Fruit fly (Drosophila melanogaster): Measurements from ENCODE around the gene CG32221.

CG32221 gene

DNA sequence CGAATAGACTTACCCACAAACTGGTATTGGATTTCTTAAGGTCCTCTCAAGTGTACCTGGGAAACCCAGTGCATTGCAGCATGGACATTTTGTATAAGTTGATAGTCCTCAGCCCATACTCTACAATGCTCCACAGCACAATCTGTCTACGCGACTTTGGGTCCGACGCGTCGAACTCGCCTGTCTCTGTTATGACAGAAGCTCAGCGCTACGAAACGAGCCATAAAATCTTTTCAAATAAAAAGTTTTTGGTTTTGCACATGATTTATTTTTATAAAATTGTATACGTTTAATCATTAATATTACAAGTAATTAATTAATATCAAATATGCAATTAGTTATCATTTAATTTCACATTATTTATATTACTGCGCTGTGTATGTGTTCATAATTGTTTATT lies 32.8 kb downstream of the CG32221 start:
- TF ChIP-seq toe (GFP tag; optimal IDR thresholded peaks at IDR 0.05) (no peak), Mnt (GFP tag; optimal IDR thresholded peaks at IDR 0.05) (no peak), kay (GFP tag; ENCODE audit: borderline replicate concordance) (peak; percentile 33)

DNA sequence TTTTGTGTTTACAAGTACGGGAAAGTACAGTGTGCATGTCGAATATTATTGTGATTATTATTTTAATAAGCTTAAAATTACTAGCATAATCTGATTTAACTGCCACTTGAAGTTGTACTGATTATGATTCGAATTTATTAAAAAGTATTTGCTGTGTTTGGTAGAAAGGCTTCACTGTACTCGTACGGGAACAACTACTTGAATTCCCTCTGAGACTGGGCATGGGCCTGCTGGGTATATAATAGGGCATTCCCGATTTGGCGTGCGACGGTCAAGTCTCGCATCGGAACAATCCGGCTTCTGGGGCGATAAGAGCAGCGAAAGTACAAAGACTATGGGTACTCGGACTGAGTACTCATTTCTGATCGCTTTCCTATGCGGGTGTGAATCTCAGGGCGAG lies 35.2 kb downstream of the CG32221 start:
- TF ChIP-seq CG14711 (tag; optimal IDR thresholded peaks at IDR 0.05) (peak; percentile 15), CG5204 (GFP tag; optimal IDR thresholded peaks at IDR 0.05) (no peak), kay (GFP tag; ENCODE audit: borderline replicate concordance) (peak; percentile 38), bab1 (GFP tag; optimal IDR thresholded peaks at IDR 0.05) (peak; percentile 60), CG7101 (tag; optimal IDR thresholded peaks at IDR 0.05) (peak; percentile 23), Mnt (GFP tag; optimal IDR thresholded peaks at IDR 0.05) (peak; percentile 16), cnc (optimal IDR thresholded peaks at IDR 0.05) (no peak)

DNA sequence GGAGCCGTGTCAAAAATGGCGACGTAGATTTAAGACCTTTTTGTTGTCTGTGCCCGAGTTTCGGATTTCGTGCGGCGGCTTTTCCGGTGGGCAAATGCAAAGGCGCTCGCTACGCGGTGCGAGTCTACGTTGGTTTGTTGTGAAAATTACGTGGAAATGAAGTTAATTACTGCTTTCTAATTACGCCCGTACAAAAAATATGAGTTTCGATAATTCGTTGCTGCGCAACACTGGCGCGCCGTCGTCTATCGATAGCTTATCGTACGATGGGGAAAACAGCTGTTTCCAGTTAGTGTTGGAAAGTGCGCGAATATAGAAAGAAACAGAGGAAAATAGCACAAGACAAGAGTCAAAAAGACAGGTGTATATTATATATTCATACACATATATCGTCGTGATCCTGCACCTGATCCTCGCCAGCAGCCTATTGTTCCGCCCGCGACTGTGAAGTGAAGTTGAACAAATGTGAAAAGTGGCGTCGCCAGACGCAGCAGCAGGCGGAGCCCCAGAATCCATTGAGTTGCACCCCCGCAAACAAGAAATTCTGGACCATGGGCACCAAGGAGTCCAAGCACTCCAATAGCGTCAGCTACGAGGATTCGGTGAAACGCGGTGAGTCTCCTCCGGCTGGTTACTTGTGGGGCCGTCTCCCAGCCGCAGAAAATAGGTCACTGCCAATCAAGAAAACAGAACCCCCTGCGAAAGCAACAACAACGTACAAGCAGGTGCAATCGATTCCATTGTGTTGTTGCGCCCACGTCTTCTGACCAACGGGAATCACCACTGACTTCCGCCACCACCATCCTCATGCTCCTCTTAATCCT lies 36.6 kb downstream of the CG32221 start, which contains the start of the genes Rab8 and Usp32:
TSS of gene Rab8 (minus strand) at position 236 of the 824 bp plus-strand sequence.
TSS of gene Usp32 (plus strand) at position 297 of the 824 bp plus-strand sequence.
- peak; percentile 80 for TF ChIP-seq ovo (GFP tag; optimal IDR thresholded peaks at IDR 0.05)
- peak; percentile 90 for TF ChIP-seq Crg-1 (GFP tag; optimal IDR thresholded peaks at IDR 0.05)
- peak; percentile 46 for TF ChIP-seq tj (GFP tag; optimal IDR thresholded peaks at IDR 0.05)
- peak; percentile 84 for TF ChIP-seq CG7101 (tag; optimal IDR thresholded peaks at IDR 0.05)
- TF ChIP-seq CG5204 (GFP tag; optimal IDR thresholded peaks at IDR 0.05) = peak; percentile 67
- TF ChIP-seq kay (GFP tag; ENCODE audit: borderline replicate concordance) = no peak
- TF ChIP-seq CG1620 (GFP tag; optimal IDR thresholded peaks at IDR 0.05) = peak; percentile 94
- peak; percentile 83 for TF ChIP-seq bab1 (GFP tag; optimal IDR thresholded peaks at IDR 0.05)
- peak; percentile 68 for TF ChIP-seq Clk (GFP tag; optimal IDR thresholded peaks at IDR 0.05)
- TF ChIP-seq CG11617 (GFP tag; optimal IDR thresholded peaks at IDR 0.05) = peak; percentile 80
- peak; percentile 71 for TF ChIP-seq CG14711 (tag; optimal IDR thresholded peaks at IDR 0.05)
- TF ChIP-seq CG7045 (GFP tag; optimal IDR thresholded peaks at IDR 0.05) = peak; percentile 71
- peak; percentile 82 for TF ChIP-seq Hr96 (GFP tag; optimal IDR thresholded peaks at IDR 0.05)
- TF ChIP-seq cnc (optimal IDR thresholded peaks at IDR 0.05) = no peak
- TF ChIP-seq pad (GFP tag; optimal IDR thresholded peaks at IDR 0.05) = peak; percentile 83
- peak; percentile 89 for TF ChIP-seq Mnt (GFP tag; optimal IDR thresholded peaks at IDR 0.05)
- TF ChIP-seq CG33017 (tag; optimal IDR thresholded peaks at IDR 0.05) = peak; percentile 73
- peak; percentile 83 for TF ChIP-seq cic (GFP tag; optimal IDR thresholded peaks at IDR 0.05)
- peak; percentile 84 for TF ChIP-seq toe (GFP tag; optimal IDR thresholded peaks at IDR 0.05)
- peak; percentile 80 for TF ChIP-seq CG12768 (GFP tag; optimal IDR thresholded peaks at IDR 0.05)

DNA sequence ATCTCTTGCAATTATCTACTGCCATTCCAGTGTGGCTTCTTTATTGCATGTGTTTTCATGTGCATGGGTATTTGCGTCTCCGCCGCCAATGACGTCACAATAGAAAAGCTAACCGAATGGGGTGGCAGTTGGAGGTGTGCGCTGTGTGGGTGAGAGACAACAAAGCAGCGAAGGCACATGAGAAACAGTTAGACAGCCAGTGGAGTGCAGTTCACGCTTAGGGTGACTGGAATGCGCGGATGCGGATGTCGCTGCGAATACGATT lies 37.1 kb downstream of the CG32221 start:
- TF ChIP-seq CG11617 (GFP tag; optimal IDR thresholded peaks at IDR 0.05) (no peak), Clk (GFP tag; optimal IDR thresholded peaks at IDR 0.05) (no peak)

DNA sequence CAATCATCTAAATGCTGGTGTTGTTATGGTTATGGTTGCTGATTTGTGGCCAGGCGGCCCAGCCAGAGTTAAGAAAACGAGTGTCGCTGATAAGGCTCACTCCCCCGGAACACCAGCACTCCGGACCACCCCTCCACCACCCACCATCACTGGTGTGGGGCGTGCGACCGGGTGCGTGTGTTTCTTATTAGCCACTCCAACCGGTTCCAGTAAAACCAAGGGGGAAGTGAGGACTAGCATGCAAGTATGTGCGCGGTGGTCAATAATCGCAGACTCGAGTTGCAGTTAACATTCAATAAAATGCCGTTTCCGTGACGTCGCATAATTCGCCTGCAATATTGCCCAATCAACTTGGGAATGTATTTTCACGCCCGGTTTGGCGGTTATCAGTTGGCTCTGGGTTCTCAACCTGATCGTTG lies 38.0 kb downstream of the CG32221 start:
- no peak for TF ChIP-seq Clk (GFP tag; optimal IDR thresholded peaks at IDR 0.05)
- TF ChIP-seq Mnt (GFP tag; optimal IDR thresholded peaks at IDR 0.05) = peak; percentile 74
- TF ChIP-seq cic (GFP tag; optimal IDR thresholded peaks at IDR 0.05) = peak; percentile 72

DNA sequence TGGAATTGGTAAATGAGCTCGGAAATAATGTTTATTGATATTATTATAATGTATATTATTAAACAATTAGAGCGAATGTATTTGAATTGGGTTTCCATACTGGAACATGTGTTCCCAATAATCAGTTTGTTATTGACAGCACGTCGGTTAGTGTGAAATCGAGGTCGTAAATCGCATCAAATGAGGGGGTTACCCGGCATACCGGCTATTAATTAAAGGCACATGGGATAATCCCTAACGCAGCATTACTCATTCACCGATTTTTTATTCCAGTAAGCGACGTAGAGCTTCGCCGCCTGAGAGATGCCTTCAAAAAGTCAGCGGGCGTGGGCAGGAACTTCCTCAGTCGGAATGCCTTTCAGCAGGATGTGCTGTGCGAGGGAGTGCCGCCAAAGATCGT lies 39.0 kb downstream of the CG32221 start:
- TF ChIP-seq cic (GFP tag; optimal IDR thresholded peaks at IDR 0.05) (peak; percentile 56), CG12768 (GFP tag; optimal IDR thresholded peaks at IDR 0.05) (no peak)
